Worm (Caenorhabditis elegans) whole organism, midembryonic: ENCODE data around the gene ZK154.4.

Experiments used
- T22C8.4 ChIP-seq: fragments of 200-800 bp; sonication (Bioruptor generic); IDR thresholded peaks from 2 replicates; pipeline ENCODE4 v1.3.6; 2022; ENCODE audit warnings: missing genetic modification characterization, missing compliant biosample characterization
- cog-1 ChIP-seq: sonication (generic microtip); optimal IDR thresholded peaks from 2 replicates; lab custom pipeline; 2016; ENCODE audit warnings: missing genetic modification characterization, missing compliant biosample characterization
- flt-1 ChIP-seq: fragments of 200-800 bp; sonication (Bioruptor generic); IDR thresholded peaks from 2 replicates; pipeline ENCODE4 v1.3.6; 2022; ENCODE audit warnings: missing genetic modification characterization, missing compliant biosample characterization
- klf-2 ChIP-seq: fragments of 200-800 bp; sonication (Bioruptor generic); conservative IDR thresholded peaks from 2 replicates; pipeline ENCODE4 v1.3.6; 2022; ENCODE audit warnings: missing genetic modification reagents, missing genetic modification characterization, missing compliant biosample characterization
- med-1 ChIP-seq: sonication (generic microtip); optimal IDR thresholded peaks from 2 replicates; lab custom pipeline; 2017; ENCODE audit warnings: missing genetic modification characterization, mild to moderate bottlenecking, missing compliant biosample characterization, antibody characterized with exemption, missing genetic modification reagents; ENCODE audit not compliant: insufficient read depth
- ref-1 ChIP-seq: fragments of 200-800 bp; sonication (Bioruptor generic); conservative IDR thresholded peaks from 2 replicates; pipeline ENCODE4 v1.3.6; 2022; ENCODE audit warnings: missing genetic modification reagents, missing genetic modification characterization, missing compliant biosample characterization
- tab-1 ChIP-seq: fragments of 200-800 bp; sonication (Bioruptor generic); IDR thresholded peaks from 2 replicates; pipeline ENCODE4 v1.3.6; 2022; ENCODE audit warnings: missing genetic modification characterization, missing compliant biosample characterization
- ztf-23 ChIP-seq: fragments of 200-800 bp; sonication (Bioruptor generic); IDR thresholded peaks from 2 replicates; pipeline ENCODE4 v1.3.6; 2022; ENCODE audit warnings: missing genetic modification reagents, missing genetic modification characterization, missing compliant biosample characterization
- ztf-29 ChIP-seq: fragments of 200-800 bp; sonication (Bioruptor generic); IDR thresholded peaks from 2 replicates; pipeline ENCODE4 v1.3.6; 2022; ENCODE audit warnings: missing genetic modification reagents, missing genetic modification characterization, missing compliant biosample characterization

Gene ZK154.4

DNA sequence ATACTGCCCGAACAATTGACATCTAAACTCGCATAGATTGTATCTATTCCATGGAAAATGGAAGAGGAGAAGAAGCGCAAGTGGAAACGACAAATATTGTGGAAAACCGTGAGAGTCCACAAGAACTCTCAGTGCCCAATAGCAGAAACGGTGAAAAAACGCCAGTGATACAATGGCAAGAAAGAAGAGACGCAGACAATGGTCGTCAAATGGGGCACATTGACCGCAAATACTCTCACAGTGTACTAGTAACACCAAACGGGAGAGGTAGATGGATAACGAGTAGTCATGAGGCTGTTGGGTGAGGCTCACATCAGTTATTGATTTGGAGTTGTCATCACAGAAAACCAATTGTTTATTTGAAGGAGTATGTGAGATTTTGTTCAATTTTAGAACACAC is at the start of gene ZK154.4:
ZK154.4 (minus strand) TSS at position 27 of the 400 bp plus-strand sequence.
- TF ChIP-seq klf-2 (GFP tag; lab: Robert Waterston, UW) (no peak), ztf-29 (GFP tag; lab: Robert Waterston, UW) (no peak), T22C8.4 (GFP tag; lab: Robert Waterston, UW) (no peak), cog-1 (tag; lab: Kevin White, UChicago) (no peak), med-1 (GFP tag; lab: Kevin White, UChicago) (no peak), ref-1 (GFP tag; lab: Robert Waterston, UW) (no peak), flt-1 (no peak), ztf-23 (GFP tag; lab: Robert Waterston, UW) (no peak), tab-1 (no peak)

DNA sequence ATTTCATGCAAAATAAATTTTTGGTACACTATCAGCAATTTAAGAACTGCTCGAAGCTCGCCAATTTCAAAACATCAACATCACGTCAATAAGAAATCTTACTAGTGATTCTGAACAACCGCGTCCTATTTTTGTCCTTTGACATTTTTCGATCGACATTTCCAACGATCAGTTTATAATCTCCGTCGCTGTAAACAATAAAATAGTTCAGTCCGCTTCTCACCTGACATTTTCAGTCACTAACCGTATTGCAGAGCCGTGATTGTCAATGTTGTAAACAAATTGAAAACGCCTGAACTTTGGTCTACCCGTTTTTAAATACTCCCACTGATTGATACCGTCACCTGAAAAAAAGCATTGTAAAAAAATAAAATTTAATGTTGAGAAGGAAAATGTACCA is 45.8 kb upstream of the ZK154.4 start:
- TF ChIP-seq flt-1 (no peak), tab-1 (no peak), ztf-29 (GFP tag; lab: Robert Waterston, UW) (no peak), med-1 (GFP tag; lab: Kevin White, UChicago) (no peak), cog-1 (tag; lab: Kevin White, UChicago) (no peak), ztf-23 (GFP tag; lab: Robert Waterston, UW) (no peak), ref-1 (GFP tag; lab: Robert Waterston, UW) (no peak), T22C8.4 (GFP tag; lab: Robert Waterston, UW) (no peak), klf-2 (GFP tag; lab: Robert Waterston, UW) (no peak)

DNA sequence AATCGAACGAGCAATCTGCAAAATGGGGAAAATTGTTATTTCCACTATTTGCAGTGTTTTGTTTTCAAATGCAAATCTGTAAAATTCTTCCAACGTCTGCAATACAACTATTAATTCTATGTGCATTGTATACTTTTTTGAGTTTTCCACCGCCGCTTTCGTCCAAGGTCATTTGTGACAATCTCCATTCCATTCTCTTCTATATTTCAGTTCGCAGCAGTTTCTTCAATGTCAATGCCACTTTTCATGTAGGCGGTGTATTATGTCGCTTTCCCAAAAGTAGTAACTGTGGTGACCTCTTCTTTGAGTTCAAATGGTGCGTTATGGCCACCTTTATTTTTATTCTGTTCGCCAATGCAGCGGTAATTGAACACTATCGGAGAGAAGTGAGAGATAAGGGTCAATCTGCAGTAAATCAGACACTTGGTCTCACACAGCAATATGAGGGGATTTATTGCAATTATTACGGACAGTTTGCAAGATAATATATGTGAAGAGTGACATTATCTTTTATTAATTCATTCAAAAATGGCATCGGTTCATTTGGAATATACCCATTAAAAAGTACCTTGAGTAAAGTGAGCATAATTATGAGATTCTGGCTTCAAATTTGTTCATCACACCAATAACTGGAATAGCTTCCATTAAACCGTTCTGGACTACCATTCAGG is 44.5 kb upstream of the ZK154.4 start:
- TF ChIP-seq tab-1 (no peak), med-1 (GFP tag; lab: Kevin White, UChicago) (no peak), flt-1 (no peak), ref-1 (GFP tag; lab: Robert Waterston, UW) (no peak), cog-1 (tag; lab: Kevin White, UChicago) (no peak), klf-2 (GFP tag; lab: Robert Waterston, UW) (no peak), ztf-23 (GFP tag; lab: Robert Waterston, UW) (no peak), T22C8.4 (GFP tag; lab: Robert Waterston, UW) (no peak), ztf-29 (GFP tag; lab: Robert Waterston, UW) (no peak)

DNA sequence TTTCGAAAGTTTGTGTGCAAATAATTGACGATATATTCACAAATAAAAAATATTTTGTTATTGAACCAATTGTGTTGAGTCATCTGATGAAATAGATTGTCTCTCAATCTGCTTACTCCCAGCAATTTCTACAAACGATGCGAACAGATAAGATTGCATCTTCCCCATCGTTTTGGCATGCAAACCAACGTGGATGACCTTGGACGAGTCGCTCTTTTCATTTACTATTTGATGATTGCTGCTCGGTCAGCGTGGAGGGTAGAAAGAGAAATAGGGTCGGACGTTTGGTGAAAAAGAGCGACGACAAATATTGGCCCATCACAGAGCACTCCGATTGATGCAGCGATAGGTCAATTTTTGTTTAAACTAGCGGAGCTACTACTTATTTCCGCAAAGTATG is 43.5 kb upstream of the ZK154.4 start:
- TF ChIP-seq klf-2 (GFP tag; lab: Robert Waterston, UW), result no peak
- peak; percentile 42 for TF ChIP-seq cog-1 (tag; lab: Kevin White, UChicago)
- peak; percentile 45; the same call in 1 of the 2 replicates for TF ChIP-seq flt-1
- no peak for TF ChIP-seq ref-1 (GFP tag; lab: Robert Waterston, UW)

- TF ChIP-seq ref-1 (GFP tag; lab: Robert Waterston, UW), result no peak
- TF ChIP-seq cog-1 (tag; lab: Kevin White, UChicago), result peak; percentile 92
- TF ChIP-seq klf-2 (GFP tag; lab: Robert Waterston, UW), result no peak
- TF ChIP-seq flt-1, result peak; percentile 38; the same call in 1 of the 2 replicates
- peak; percentile 79 for TF ChIP-seq tab-1
- no peak for TF ChIP-seq T22C8.4 (GFP tag; lab: Robert Waterston, UW)
- peak; percentile 100 for TF ChIP-seq ztf-23 (GFP tag; lab: Robert Waterston, UW)
- no peak for TF ChIP-seq med-1 (GFP tag; lab: Kevin White, UChicago)
These were observed 41.0 kb upstream of the ZK154.4 start, which contains the start of gene eef-1A.2 for ce11 chrX:7823108-7823704. eef-1A.2 (plus strand) TSS chrX:7823654.

- no peak for TF ChIP-seq med-1 (GFP tag; lab: Kevin White, UChicago)
These were observed 35.3 kb upstream of the ZK154.4 start for ce11 chrX:7817555-7817954.

DNA sequence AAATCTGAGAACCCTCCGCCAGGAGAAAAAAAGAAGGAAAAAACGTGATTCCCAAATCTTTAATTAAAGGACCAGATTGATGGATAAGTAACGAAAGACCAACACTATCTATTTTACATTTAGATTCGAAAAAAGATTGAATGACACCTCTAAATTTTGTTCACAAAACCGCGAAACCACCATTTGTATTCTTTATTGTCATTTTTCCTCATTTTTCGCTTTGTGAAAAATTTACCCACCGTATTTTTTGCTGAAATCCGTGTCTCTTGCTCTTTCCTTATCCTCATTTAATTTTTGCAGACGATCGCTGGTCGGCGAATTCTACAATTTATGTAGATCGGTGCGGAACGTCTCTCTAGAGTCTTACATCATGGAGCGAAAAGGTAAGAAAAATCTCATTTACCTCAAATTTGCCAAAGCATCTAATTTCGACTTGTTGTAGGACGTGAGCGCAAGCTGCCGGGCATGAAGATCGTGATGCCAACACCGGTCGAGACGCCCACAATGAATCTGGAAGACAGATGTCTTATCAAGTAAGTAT is 34.3 kb upstream of the ZK154.4 start, which contains the start of the genes sek-1 and R03G5.6:
sek-1 (plus strand) TSS at position 301 of the 541 bp plus-strand sequence.
R03G5.6 (minus strand) TSS at position 491 of the 541 bp plus-strand sequence.
- no peak for TF ChIP-seq med-1 (GFP tag; lab: Kevin White, UChicago)
- no peak for TF ChIP-seq ref-1 (GFP tag; lab: Robert Waterston, UW)

DNA sequence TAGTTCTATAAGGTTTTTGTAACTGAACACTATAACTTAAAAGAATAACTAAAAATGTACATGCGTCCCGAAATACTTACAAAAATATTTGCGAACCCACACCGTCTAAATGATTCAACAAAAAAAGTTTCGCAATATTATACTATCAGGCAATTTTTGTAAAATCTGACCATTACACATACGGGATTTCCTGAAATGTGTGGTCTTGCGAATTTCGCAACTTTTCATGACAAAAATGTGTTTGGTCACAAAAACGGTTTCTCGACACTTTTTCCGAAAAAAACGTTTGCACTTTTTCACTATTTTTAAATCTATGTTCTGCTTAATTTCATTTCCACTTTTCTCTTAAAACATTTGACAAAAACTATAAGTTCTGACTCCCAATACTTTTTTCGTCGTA is 33.0 kb upstream of the ZK154.4 start:
- TF ChIP-seq flt-1 (no peak), ref-1 (GFP tag; lab: Robert Waterston, UW) (no peak), tab-1 (no peak), ztf-29 (GFP tag; lab: Robert Waterston, UW) (no peak), cog-1 (tag; lab: Kevin White, UChicago) (no peak), T22C8.4 (GFP tag; lab: Robert Waterston, UW) (no peak), med-1 (GFP tag; lab: Kevin White, UChicago) (no peak), ztf-23 (GFP tag; lab: Robert Waterston, UW) (no peak)

ce11 chrX:7814747-7815146 is 32.5 kb upstream of the ZK154.4 start:
- TF ChIP-seq cog-1 (tag; lab: Kevin White, UChicago) (no peak), T22C8.4 (GFP tag; lab: Robert Waterston, UW) (no peak), ref-1 (GFP tag; lab: Robert Waterston, UW) (no peak), flt-1 (no peak), ztf-23 (GFP tag; lab: Robert Waterston, UW) (no peak), ztf-29 (GFP tag; lab: Robert Waterston, UW) (no peak)
